Worm (Caenorhabditis elegans): ENCODE data around the gene Y69H2.10.

DNA sequence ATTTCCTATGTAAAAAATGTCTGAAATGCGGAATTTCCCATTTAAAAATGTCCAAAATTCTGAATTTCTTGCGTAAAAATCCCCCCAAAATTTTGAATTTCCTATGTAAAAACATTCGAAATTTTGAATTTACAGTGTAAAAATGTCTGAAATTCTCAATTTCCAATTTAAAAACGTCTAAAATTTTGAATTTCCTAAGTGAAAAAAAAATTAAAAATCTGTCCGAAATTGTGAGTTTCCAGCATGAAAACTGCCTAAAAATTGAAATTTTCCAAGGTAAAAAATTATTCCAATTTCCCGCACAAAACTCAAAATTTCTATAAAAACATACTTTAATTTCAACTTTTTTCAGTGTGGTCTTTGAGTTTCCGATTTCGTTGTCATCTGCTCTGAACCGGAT lies 51.8 kb downstream of the Y69H2.10 start:
- no peak for TF ChIP-seq dao-5 (tag; optimal IDR thresholded peaks at IDR 0.05)
- no peak for TF ChIP-seq W03F9.2 (tag; optimal IDR thresholded peaks at IDR 0.05)

All from whole organism, L4/young adult.